Worm (Caenorhabditis elegans): ENCODE data around the gene F01F1.14.

Gene F01F1.14

ce11 chrIII:5876140-5876675, 6.5 kb downstream of the F01F1.14 start, which contains the start of gene aldo-2:
TSS of gene aldo-2 (minus strand) at chrIII:5876625.
- no peak for TF ChIP-seq tab-1 (GFP tag; IDR thresholded peaks at IDR 0.05)
- TF ChIP-seq ztf-29 (GFP tag; IDR thresholded peaks at IDR 0.05): no peak
- TF ChIP-seq med-1 (GFP tag; optimal IDR thresholded peaks at IDR 0.05; ENCODE audit: insufficient read depth): no peak
- TF ChIP-seq T22C8.4 (GFP tag; IDR thresholded peaks at IDR 0.05): no peak
- no peak for TF ChIP-seq klf-2 (GFP tag; conservative IDR thresholded peaks at IDR 0.05)
- TF ChIP-seq flt-1 (GFP tag; IDR thresholded peaks at IDR 0.05): no peak
- no peak for TF ChIP-seq ref-1 (GFP tag; conservative IDR thresholded peaks at IDR 0.05)
- TF ChIP-seq cog-1 (tag; optimal IDR thresholded peaks at IDR 0.05): no peak
- TF ChIP-seq ztf-23 (GFP tag; IDR thresholded peaks at IDR 0.05): no peak

ce11 chrIII:5875705-5876104, 7.0 kb downstream of the F01F1.14 start:
- TF ChIP-seq tab-1 (GFP tag; IDR thresholded peaks at IDR 0.05): no peak
- no peak for TF ChIP-seq klf-2 (GFP tag; conservative IDR thresholded peaks at IDR 0.05)
- no peak for TF ChIP-seq flt-1 (GFP tag; IDR thresholded peaks at IDR 0.05)
- no peak for TF ChIP-seq ref-1 (GFP tag; conservative IDR thresholded peaks at IDR 0.05)
- no peak for TF ChIP-seq T22C8.4 (GFP tag; IDR thresholded peaks at IDR 0.05)
- TF ChIP-seq ztf-29 (GFP tag; IDR thresholded peaks at IDR 0.05): no peak
- TF ChIP-seq med-1 (GFP tag; optimal IDR thresholded peaks at IDR 0.05; ENCODE audit: insufficient read depth): no peak
- TF ChIP-seq ztf-23 (GFP tag; IDR thresholded peaks at IDR 0.05): no peak
- TF ChIP-seq cog-1 (tag; optimal IDR thresholded peaks at IDR 0.05): no peak

ce11 chrIII:5875418-5875702, 7.4 kb downstream of the F01F1.14 start:
- no peak for TF ChIP-seq med-1 (GFP tag; optimal IDR thresholded peaks at IDR 0.05; ENCODE audit: insufficient read depth)
- TF ChIP-seq flt-1 (GFP tag; IDR thresholded peaks at IDR 0.05): no peak
- TF ChIP-seq klf-2 (GFP tag; conservative IDR thresholded peaks at IDR 0.05): no peak
- no peak for TF ChIP-seq ref-1 (GFP tag; conservative IDR thresholded peaks at IDR 0.05)
- TF ChIP-seq ztf-23 (GFP tag; IDR thresholded peaks at IDR 0.05): no peak
- no peak for TF ChIP-seq ztf-29 (GFP tag; IDR thresholded peaks at IDR 0.05)
- no peak for TF ChIP-seq cog-1 (tag; optimal IDR thresholded peaks at IDR 0.05)
- no peak for TF ChIP-seq T22C8.4 (GFP tag; IDR thresholded peaks at IDR 0.05)

ce11 chrIII:5874664-5875417, 7.9 kb downstream of the F01F1.14 start:
- TF ChIP-seq med-1 (GFP tag; optimal IDR thresholded peaks at IDR 0.05; ENCODE audit: insufficient read depth): no peak
- no peak for TF ChIP-seq T22C8.4 (GFP tag; IDR thresholded peaks at IDR 0.05)
- TF ChIP-seq tab-1 (GFP tag; IDR thresholded peaks at IDR 0.05): no peak
- no peak for TF ChIP-seq cog-1 (tag; optimal IDR thresholded peaks at IDR 0.05)
- TF ChIP-seq ref-1 (GFP tag; conservative IDR thresholded peaks at IDR 0.05): no peak
- TF ChIP-seq ztf-23 (GFP tag; IDR thresholded peaks at IDR 0.05): no peak
- TF ChIP-seq flt-1 (GFP tag; IDR thresholded peaks at IDR 0.05): no peak
- no peak for TF ChIP-seq klf-2 (GFP tag; conservative IDR thresholded peaks at IDR 0.05)
- no peak for TF ChIP-seq ztf-29 (GFP tag; IDR thresholded peaks at IDR 0.05)

- TF ChIP-seq cog-1 (tag; optimal IDR thresholded peaks at IDR 0.05) (no peak), med-1 (GFP tag; optimal IDR thresholded peaks at IDR 0.05; ENCODE audit: insufficient read depth) (no peak), T22C8.4 (GFP tag; IDR thresholded peaks at IDR 0.05) (no peak), ztf-29 (GFP tag; IDR thresholded peaks at IDR 0.05) (no peak), ztf-23 (GFP tag; IDR thresholded peaks at IDR 0.05) (no peak), flt-1 (GFP tag; IDR thresholded peaks at IDR 0.05) (no peak), tab-1 (GFP tag; IDR thresholded peaks at IDR 0.05) (no peak), ref-1 (GFP tag; conservative IDR thresholded peaks at IDR 0.05) (no peak), klf-2 (GFP tag; conservative IDR thresholded peaks at IDR 0.05) (no peak)
Measured at ce11 chrIII:5874263-5874662, 8.5 kb downstream of the F01F1.14 start.

ce11 chrIII:5872288-5872687, 10.4 kb downstream of the F01F1.14 start:
- TF ChIP-seq ztf-29 (GFP tag; IDR thresholded peaks at IDR 0.05): no peak
- no peak for TF ChIP-seq ref-1 (GFP tag; conservative IDR thresholded peaks at IDR 0.05)
- TF ChIP-seq T22C8.4 (GFP tag; IDR thresholded peaks at IDR 0.05): no peak
- no peak for TF ChIP-seq ztf-23 (GFP tag; IDR thresholded peaks at IDR 0.05)
- TF ChIP-seq tab-1 (GFP tag; IDR thresholded peaks at IDR 0.05): no peak
- TF ChIP-seq cog-1 (tag; optimal IDR thresholded peaks at IDR 0.05): no peak
- TF ChIP-seq med-1 (GFP tag; optimal IDR thresholded peaks at IDR 0.05; ENCODE audit: insufficient read depth): no peak
- TF ChIP-seq flt-1 (GFP tag; IDR thresholded peaks at IDR 0.05): no peak
- no peak for TF ChIP-seq klf-2 (GFP tag; conservative IDR thresholded peaks at IDR 0.05)

ce11 chrIII:5871760-5872159, 11.0 kb downstream of the F01F1.14 start, which contains the start of the genes F01F1.11 and F01F1.3:
TSS of gene F01F1.11 (minus strand) at chrIII:5871877.
TSS of gene F01F1.3 (plus strand) at chrIII:5871938.
- peak; percentile 13 for TF ChIP-seq cog-1 (tag; optimal IDR thresholded peaks at IDR 0.05)
- no peak for TF ChIP-seq klf-2 (GFP tag; conservative IDR thresholded peaks at IDR 0.05)
- TF ChIP-seq ztf-23 (GFP tag; IDR thresholded peaks at IDR 0.05): 0 out of 2 replicates have a peak, but pooled peaks have one; percentile 43

- TF ChIP-seq med-1 (GFP tag; optimal IDR thresholded peaks at IDR 0.05; ENCODE audit: insufficient read depth): no peak
- TF ChIP-seq flt-1 (GFP tag; IDR thresholded peaks at IDR 0.05): no peak
- no peak for TF ChIP-seq ref-1 (GFP tag; conservative IDR thresholded peaks at IDR 0.05)
- no peak for TF ChIP-seq T22C8.4 (GFP tag; IDR thresholded peaks at IDR 0.05)
- no peak for TF ChIP-seq klf-2 (GFP tag; conservative IDR thresholded peaks at IDR 0.05)
- TF ChIP-seq cog-1 (tag; optimal IDR thresholded peaks at IDR 0.05): no peak
- no peak for TF ChIP-seq tab-1 (GFP tag; IDR thresholded peaks at IDR 0.05)
- no peak for TF ChIP-seq ztf-29 (GFP tag; IDR thresholded peaks at IDR 0.05)
Measured at ce11 chrIII:5869429-5869828, 13.3 kb downstream of the F01F1.14 start, which contains the start of gene F01F1.15. TSS of gene F01F1.15 (minus strand) at chrIII:5869529.

ce11 chrIII:5868401-5868800, 14.3 kb downstream of the F01F1.14 start, which contains the start of gene eng-1:
TSS of gene eng-1 (minus strand) at chrIII:5868501.
- no peak for TF ChIP-seq ztf-29 (GFP tag; IDR thresholded peaks at IDR 0.05)
- TF ChIP-seq ztf-23 (GFP tag; IDR thresholded peaks at IDR 0.05): no peak
- no peak for TF ChIP-seq cog-1 (tag; optimal IDR thresholded peaks at IDR 0.05)
- no peak for TF ChIP-seq T22C8.4 (GFP tag; IDR thresholded peaks at IDR 0.05)
- no peak for TF ChIP-seq med-1 (GFP tag; optimal IDR thresholded peaks at IDR 0.05; ENCODE audit: insufficient read depth)
- TF ChIP-seq klf-2 (GFP tag; conservative IDR thresholded peaks at IDR 0.05): no peak
- TF ChIP-seq tab-1 (GFP tag; IDR thresholded peaks at IDR 0.05): no peak
- no peak for TF ChIP-seq ref-1 (GFP tag; conservative IDR thresholded peaks at IDR 0.05)
- TF ChIP-seq flt-1 (GFP tag; IDR thresholded peaks at IDR 0.05): no peak

All from whole organism, midembryonic.